Fruit fly (Drosophila melanogaster) S2 (cell line): ENCODE results near the gene MESR6.

Source experiments
- CG8478 ChIP-seq: fragments of >200 bp; optimal IDR thresholded peaks from 2 replicates; lab custom pipeline; 2018
- CTCF ChIP-seq, 2 experiments: fragments of >200 bp; optimal IDR thresholded peaks; 2 replicates each; lab custom pipeline; 2018

DNA sequence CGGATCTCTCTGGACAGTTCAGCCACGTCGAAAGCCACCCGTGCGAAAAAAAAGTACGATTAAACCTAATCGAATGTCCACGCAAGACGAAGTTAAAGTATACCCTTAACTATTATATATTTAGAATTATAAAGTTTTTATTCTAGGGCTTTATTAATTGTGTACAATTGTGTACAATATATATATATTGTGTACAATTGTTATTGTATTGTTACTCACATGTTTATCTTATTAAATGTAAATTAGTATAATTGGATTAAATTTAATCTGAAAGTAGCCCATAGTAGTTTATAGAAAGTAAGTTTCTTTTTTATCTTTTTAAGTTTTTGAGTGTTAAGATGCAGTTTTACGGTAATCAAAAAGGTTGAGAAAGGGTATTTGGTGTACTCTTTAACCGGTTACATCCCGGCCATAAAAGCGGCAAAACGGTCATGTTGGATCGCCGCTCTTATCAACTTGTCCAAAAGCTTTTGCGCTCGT is 39.1 kb upstream of the MESR6 start, which contains the start of gene CG43407:
- no peak for TF ChIP-seq CG8478 (lab: Kevin White, UChicago)
- TF ChIP-seq CTCF (optimal IDR thresholded peaks at IDR 0.05; lab: Kevin White, UChicago) = no peak
